Worm (Caenorhabditis elegans) whole organism, L1 larva: ENCODE data around the gene irld-65.

Experiments
- C16A3.4 ChIP-seq: fragments of 150-350 bp; optimal IDR thresholded peaks from 2 replicates; lab custom pipeline; 2014; ENCODE audit warnings: missing biosample characterization, missing genetic modification characterization
- C34B4.2 ChIP-seq: sonication (generic microtip); optimal IDR thresholded peaks from 2 replicates; lab custom pipeline; 2017; ENCODE audit warnings: mild to moderate bottlenecking, missing genetic modification characterization, missing compliant biosample characterization
- F16B12.6 ChIP-seq: fragments of 150-350 bp; optimal IDR thresholded peaks from 2 replicates; lab custom pipeline; 2014; ENCODE audit warnings: missing biosample characterization, missing genetic modification characterization
- aha-1 ChIP-seq: fragments of 150-350 bp; optimal IDR thresholded peaks from 2 replicates; lab custom pipeline; 2014; ENCODE audit warnings: missing biosample characterization, missing genetic modification characterization
- ceh-88 ChIP-seq: fragments of 200-800 bp; sonication (Bioruptor generic); IDR thresholded peaks from 2 replicates; pipeline ENCODE4 v1.3.6; 2022; ENCODE audit warnings: missing genetic modification characterization, missing compliant biosample characterization
- ces-1 ChIP-seq: fragments of 150-350 bp; optimal IDR thresholded peaks from 2 replicates; lab custom pipeline; 2014; ENCODE audit warnings: missing biosample characterization, missing genetic modification reagents, missing genetic modification characterization
- dsc-1 ChIP-seq: sonication (generic microtip); optimal IDR thresholded peaks from 2 replicates; lab custom pipeline; 2016; ENCODE audit warnings: mild to moderate bottlenecking, missing genetic modification characterization, missing compliant biosample characterization
- efl-1 ChIP-seq, 4 experiments: fragments of 150-350 bp; optimal IDR thresholded peaks in 3 of 4; peaks in 1 of 4; 1 replicate in 1 of 4; 2 replicates in 3 of 4; lab custom pipeline; 2014; ENCODE audit warnings: missing biosample characterization in 2 of 4, missing genetic modification characterization in 2 of 4, missing genetic modification reagents in 2 of 4
- efl-3 ChIP-seq: fragments of 200-800 bp; sonication (Bioruptor generic); optimal IDR thresholded peaks from 2 replicates; lab custom pipeline; 2018; ENCODE audit warnings: mild to moderate bottlenecking, missing genetic modification characterization, missing compliant biosample characterization
- egl-27 ChIP-seq, 2 experiments: fragments of 150-350 bp in 1 of 2; sonication (generic microtip); optimal IDR thresholded peaks; 3 replicates each; lab custom pipeline; 2017 to 2018; ENCODE audit warnings: missing biosample characterization in 2 of 2, missing genetic modification characterization in 2 of 2, missing genetic modification reagents in 2 of 2
- elt-3 ChIP-seq, 6 experiments: fragments of 150-350 bp in 1 of 6; sonication (generic microtip); optimal IDR thresholded peaks; 2 replicates each; lab custom pipeline; 2017 to 2018; ENCODE audit warnings: missing biosample characterization in 6 of 6, missing genetic modification characterization in 6 of 6, inconsistent platforms in 1 of 6
- ets-5 ChIP-seq: fragments of 200-800 bp; sonication (Bioruptor generic); IDR thresholded peaks from 2 replicates; pipeline ENCODE4 v1.3.6; 2022; ENCODE audit warnings: missing genetic modification characterization, missing compliant biosample characterization
- fos-1 ChIP-seq: fragments of 150-350 bp; optimal IDR thresholded peaks from 2 replicates; lab custom pipeline; 2014; ENCODE audit warnings: missing biosample characterization, missing genetic modification characterization
- hlh-17 ChIP-seq: fragments of 200-800 bp; sonication (Bioruptor generic); optimal IDR thresholded peaks from 2 replicates; lab custom pipeline; 2018; ENCODE audit warnings: missing genetic modification characterization, mild to moderate bottlenecking, missing compliant biosample characterization, moderate library complexity, borderline replicate concordance
- hlh-4 ChIP-seq: sonication (generic microtip); optimal IDR thresholded peaks from 2 replicates; lab custom pipeline; 2016; ENCODE audit warnings: mild to moderate bottlenecking, missing genetic modification characterization, missing compliant biosample characterization
- isw-1 ChIP-seq: fragments of 200-800 bp; sonication (Bioruptor generic); IDR thresholded peaks from 2 replicates; pipeline ENCODE4 v1.3.6; 2022; ENCODE audit warnings: missing genetic modification characterization, missing compliant biosample characterization
- jun-1 ChIP-seq: fragments of 150-350 bp; optimal IDR thresholded peaks from 2 replicates; lab custom pipeline; 2014; ENCODE audit warnings: missing biosample characterization, missing genetic modification reagents, missing genetic modification characterization
- lin-35 ChIP-seq, 2 experiments: fragments of 150-350 bp; optimal IDR thresholded peaks; 2 replicates each; lab custom pipeline; 2014; ENCODE audit warnings: missing biosample characterization in 2 of 2, missing genetic modification characterization in 2 of 2, missing genetic modification reagents in 2 of 2
- lin-39 ChIP-seq: fragments of 150-350 bp; optimal IDR thresholded peaks from 2 replicates; lab custom pipeline; 2014; ENCODE audit warnings: missing biosample characterization, missing genetic modification reagents, missing genetic modification characterization
- mef-2 ChIP-seq: fragments of 150-350 bp; optimal IDR thresholded peaks from 2 replicates; lab custom pipeline; 2014; ENCODE audit warnings: missing biosample characterization, missing genetic modification characterization
- mep-1 ChIP-seq: fragments of 150-350 bp; optimal IDR thresholded peaks from 2 replicates; lab custom pipeline; 2014; ENCODE audit warnings: missing biosample characterization, missing genetic modification characterization
- nhr-19 ChIP-seq: fragments of 200-800 bp; sonication (Bioruptor generic); conservative IDR thresholded peaks from 2 replicates; pipeline ENCODE4 v1.3.6; 2022; ENCODE audit warnings: missing genetic modification characterization, missing compliant biosample characterization
- nhr-71 ChIP-seq: sonication (generic microtip); optimal IDR thresholded peaks from 2 replicates; lab custom pipeline; 2016; ENCODE audit warnings: mild to moderate bottlenecking, missing genetic modification characterization, moderate library complexity, missing compliant biosample characterization
- nhr-77 ChIP-seq: fragments of 150-350 bp; optimal IDR thresholded peaks from 2 replicates; lab custom pipeline; 2014; ENCODE audit warnings: missing biosample characterization, missing genetic modification characterization
- pqm-1 ChIP-seq: sonication (generic microtip); optimal IDR thresholded peaks from 3 replicates; lab custom pipeline; 2017; ENCODE audit warnings: missing biosample characterization, missing genetic modification characterization
- rnt-1 ChIP-seq: sonication (generic microtip); optimal IDR thresholded peaks from 2 replicates; lab custom pipeline; 2016; ENCODE audit warnings: mild to moderate bottlenecking, missing genetic modification characterization, moderate library complexity, missing compliant biosample characterization
- snpc-4 ChIP-seq: fragments of 150-350 bp; optimal IDR thresholded peaks from 2 replicates; lab custom pipeline; 2014; ENCODE audit warnings: missing biosample characterization, missing genetic modification characterization
- sox-4 ChIP-seq: sonication (generic microtip); optimal IDR thresholded peaks from 2 replicates; lab custom pipeline; 2016; ENCODE audit warnings: missing genetic modification characterization, missing compliant biosample characterization
- swsn-7 ChIP-seq: sonication (generic microtip); optimal IDR thresholded peaks from 2 replicates; lab custom pipeline; 2016; ENCODE audit warnings: missing genetic modification characterization, missing compliant biosample characterization
- tlp-1 ChIP-seq: fragments of 150-350 bp; optimal IDR thresholded peaks from 2 replicates; lab custom pipeline; 2014; ENCODE audit warnings: missing biosample characterization, missing genetic modification characterization
- unc-130 ChIP-seq: fragments of 150-350 bp; optimal IDR thresholded peaks from 2 replicates; lab custom pipeline; 2017; ENCODE audit warnings: missing biosample characterization, missing genetic modification characterization, inconsistent platforms
- unc-30 ChIP-seq: sonication (generic microtip); optimal IDR thresholded peaks from 2 replicates; lab custom pipeline; 2017; ENCODE audit warnings: missing biosample characterization, missing genetic modification characterization
- unc-62 ChIP-seq: fragments of 150-350 bp; optimal IDR thresholded peaks from 2 replicates; lab custom pipeline; 2014; ENCODE audit warnings: missing biosample characterization, missing genetic modification reagents, missing genetic modification characterization
- unc-86 ChIP-seq: sonication (generic microtip); optimal IDR thresholded peaks from 2 replicates; lab custom pipeline; 2016; ENCODE audit warnings: missing genetic modification characterization, missing compliant biosample characterization
- unc-98 ChIP-seq: fragments of 200-800 bp; sonication (Bioruptor generic); IDR thresholded peaks from 2 replicates; pipeline ENCODE4 v1.3.6; 2022; ENCODE audit warnings: missing genetic modification characterization, missing compliant biosample characterization
- vab-15 ChIP-seq: sonication (generic microtip); optimal IDR thresholded peaks from 2 replicates; lab custom pipeline; 2017; ENCODE audit warnings: missing genotype, mild to moderate bottlenecking, missing genetic modification characterization, missing compliant biosample characterization
- xbp-1 ChIP-seq: sonication (generic microtip); optimal IDR thresholded peaks from 2 replicates; lab custom pipeline; 2016; ENCODE audit warnings: missing genetic modification characterization, missing compliant biosample characterization
- zag-1 ChIP-seq: fragments of 150-350 bp; optimal IDR thresholded peaks from 2 replicates; lab custom pipeline; 2014; ENCODE audit warnings: missing biosample characterization, missing genetic modification characterization
- zip-4 ChIP-seq: fragments of 200-800 bp; sonication (Bioruptor generic); optimal IDR thresholded peaks from 2 replicates; lab custom pipeline; 2018; ENCODE audit warnings: mild to moderate bottlenecking, missing genetic modification characterization, moderate library complexity, missing compliant biosample characterization
- ztf-11 ChIP-seq, 2 experiments: sonication (generic microtip); optimal IDR thresholded peaks; 2 replicates each; lab custom pipeline; 2016 to 2017; ENCODE audit warnings: missing genetic modification characterization in 2 of 2, missing biosample characterization in 1 of 2, missing compliant biosample characterization in 1 of 2
- ztf-4 ChIP-seq: fragments of 150-350 bp; optimal IDR thresholded peaks from 2 replicates; lab custom pipeline; 2014; ENCODE audit warnings: missing biosample characterization, missing genetic modification characterization

The irld-65 gene

ce11 chrII:2946438-2946837 lies 8.7 kb upstream of the irld-65 start, which contains the start of gene srw-79:
srw-79 (plus strand) TSS chrII:2946738.
- TF ChIP-seq nhr-77 (tag; lab: Kevin White, UChicago) = no peak
- no peak for TF ChIP-seq efl-1 (optimal IDR thresholded peaks at IDR 0.05; lab: Kevin White, UChicago)
- TF ChIP-seq efl-1 (GFP tag; optimal IDR thresholded peaks at IDR 0.05 in 1 of 2; lab: Kevin White, UChicago) = no peak
- TF ChIP-seq rnt-1 (tag; lab: Kevin White, UChicago) = no peak
- TF ChIP-seq sox-4 (tag; lab: Kevin White, UChicago) = no peak
- no peak for TF ChIP-seq C16A3.4 (tag; lab: Kevin White, UChicago)
- TF ChIP-seq jun-1 = no peak
- TF ChIP-seq ces-1 = no peak
- no peak for TF ChIP-seq swsn-7 (tag; lab: Kevin White, UChicago)
- no peak for TF ChIP-seq fos-1 (tag; lab: Kevin White, UChicago)
- TF ChIP-seq pqm-1 (tag; lab: Kevin White, UChicago) = no peak
- TF ChIP-seq unc-62 (GFP tag; lab: Kevin White, UChicago) = no peak
- no peak for TF ChIP-seq hlh-4 (tag; lab: Kevin White, UChicago)
- TF ChIP-seq zag-1 (tag; lab: Kevin White, UChicago) = no peak
- no peak for TF ChIP-seq tlp-1 (tag; lab: Kevin White, UChicago)
- TF ChIP-seq unc-30 = no peak
- no peak for TF ChIP-seq lin-35 (GFP tag; optimal IDR thresholded peaks at IDR 0.05; lab: Kevin White, UChicago)
- TF ChIP-seq ets-5 (GFP tag; lab: Robert Waterston, UW) = no peak
- TF ChIP-seq unc-86 = no peak
- TF ChIP-seq, all 84 proteins: peak for 0

ce11 chrII:2943966-2944365 lies 6.2 kb upstream of the irld-65 start, which contains the start of the genes irld-50 and irld-49:
irld-50 (minus strand) TSS chrII:2944066.
irld-49 (plus strand) TSS chrII:2944176.
- TF ChIP-seq efl-3 (GFP tag; lab: Kevin White, UChicago) (no peak), nhr-19 (GFP tag; lab: Robert Waterston, UW) (no peak)
- TF ChIP-seq, all 84 proteins: peak for 0

ce11 chrII:2940747-2941146 lies 3.0 kb upstream of the irld-65 start, which contains the start of gene irld-66:
irld-66 (minus strand) TSS chrII:2940847.
- TF ChIP-seq egl-27 (tag; optimal IDR thresholded peaks at IDR 0.05; lab: Kevin White, UChicago) (no peak), lin-35 (GFP tag; optimal IDR thresholded peaks at IDR 0.05; lab: Kevin White, UChicago) (no peak), vab-15 (tag; lab: Kevin White, UChicago) (no peak), zip-4 (no peak), elt-3 (tag; optimal IDR thresholded peaks at IDR 0.05; lab: Kevin White, UChicago) (no peak), nhr-19 (GFP tag; lab: Robert Waterston, UW) (no peak), dsc-1 (tag; lab: Kevin White, UChicago) (no peak), unc-98 (no peak), F16B12.6 (tag; lab: Kevin White, UChicago) (no peak), isw-1 (GFP tag; lab: Robert Waterston, UW) (no peak), mef-2 (tag; lab: Kevin White, UChicago) (no peak), unc-86 (no peak), ztf-4 (tag; lab: Kevin White, UChicago) (no peak), unc-130 (tag; lab: Kevin White, UChicago) (no peak), pqm-1 (tag; lab: Kevin White, UChicago) (no peak), C34B4.2 (tag; lab: Kevin White, UChicago) (no peak), aha-1 (no peak)
- TF ChIP-seq, all 84 proteins: peak for 0

ce11 chrII:2939681-2940080 lies 1.9 kb upstream of the irld-65 start:
- TF ChIP-seq hlh-4 (tag; lab: Kevin White, UChicago) = no peak
- no peak for TF ChIP-seq nhr-77 (tag; lab: Kevin White, UChicago)
- no peak for TF ChIP-seq lin-39
- no peak for TF ChIP-seq unc-98
- no peak for TF ChIP-seq jun-1
- TF ChIP-seq ceh-88 (GFP tag; lab: Robert Waterston, UW) = no peak
- TF ChIP-seq ztf-11 (tag; optimal IDR thresholded peaks at IDR 0.05; lab: Kevin White, UChicago) = no peak
- TF ChIP-seq snpc-4 (tag; lab: Kevin White, UChicago) = no peak
- no peak for TF ChIP-seq egl-27 (tag; optimal IDR thresholded peaks at IDR 0.05; lab: Kevin White, UChicago)
- TF ChIP-seq nhr-71 (tag; lab: Kevin White, UChicago) = no peak
- no peak for TF ChIP-seq xbp-1
- TF ChIP-seq mep-1 (tag; lab: Kevin White, UChicago) = no peak
- TF ChIP-seq hlh-17 (GFP tag; lab: Kevin White, UChicago) = no peak
